Fruit fly (Drosophila melanogaster) whole organism, pupa: ENCODE measurements around the gene Snx3.

Experiments
- CG15710 ChIP-seq: fragments of 200-800 bp; sonication (Bioruptor generic); optimal IDR thresholded peaks from 2 replicates; lab custom pipeline; 2018; ENCODE audit warnings: missing biosample characterization, mild to moderate bottlenecking, missing genetic modification characterization, moderate library complexity
- CG8159 ChIP-seq: fragments of 200-800 bp; sonication (Bioruptor generic); optimal IDR thresholded peaks from 3 replicates; lab custom pipeline; 2018; ENCODE audit warnings: missing biosample characterization, mild to moderate bottlenecking, missing genetic modification characterization, moderate library complexity
- D1 ChIP-seq: fragments of 200-800 bp; sonication (Bioruptor generic); optimal IDR thresholded peaks from 2 replicates; lab custom pipeline; 2018; ENCODE audit warnings: missing biosample characterization, mild to moderate bottlenecking, missing genetic modification characterization, moderate library complexity
- Pif1A ChIP-seq: fragments of 200-800 bp; sonication (Bioruptor generic); optimal IDR thresholded peaks from 3 replicates; lab custom pipeline; 2016; ENCODE audit warnings: missing biosample characterization, missing genetic modification characterization
- gl ChIP-seq: fragments of 200-800 bp; sonication (Bioruptor generic); optimal IDR thresholded peaks from 2 replicates; lab custom pipeline; 2018; ENCODE audit warnings: missing biosample characterization, mild to moderate bottlenecking, missing genetic modification characterization
- rn ChIP-seq: fragments of 200-800 bp; sonication (Bioruptor generic); IDR thresholded peaks from 2 replicates; pipeline ENCODE4 v1.3.6; 2022; ENCODE audit warnings: missing biosample characterization, missing genetic modification characterization

DNA sequence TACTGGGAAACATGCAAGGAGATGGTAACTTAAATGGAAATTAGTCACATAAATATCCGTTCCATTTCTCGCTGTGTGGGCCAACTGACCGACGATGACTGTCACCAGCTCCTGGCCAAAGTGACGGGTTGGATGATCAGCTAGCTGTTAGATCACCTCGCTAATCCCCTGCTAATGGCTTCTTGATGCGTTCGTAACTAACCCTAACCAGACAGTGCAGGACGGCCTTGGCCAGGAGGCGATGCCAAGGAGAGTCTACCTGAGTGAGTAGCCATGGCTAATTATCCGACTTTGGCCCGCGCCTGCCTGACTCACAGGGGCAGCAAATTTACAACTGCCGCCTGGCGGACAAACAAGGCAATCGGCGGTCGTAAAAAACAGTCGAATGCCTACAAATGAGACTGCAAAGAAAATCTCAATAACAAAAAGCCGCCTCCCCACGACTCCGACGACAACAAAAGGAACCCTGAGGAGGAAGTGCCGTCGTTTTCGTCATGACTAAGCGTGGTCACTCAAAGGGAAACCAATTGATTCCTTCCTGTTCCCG lies 18.0 kb downstream of the Snx3 start:
- no peak for TF ChIP-seq CG15710 (tag; lab: Kevin White, UChicago)
- TF ChIP-seq CG8159 = no peak
- TF ChIP-seq rn = no peak
- TF ChIP-seq Pif1A (GFP tag; lab: Kevin White, UChicago) = no peak
- no peak for TF ChIP-seq D1 (tag; lab: Kevin White, UChicago)
- TF ChIP-seq gl = no peak
